Worm (Caenorhabditis elegans): ENCODE measurements around the gene oac-15.

DNA sequence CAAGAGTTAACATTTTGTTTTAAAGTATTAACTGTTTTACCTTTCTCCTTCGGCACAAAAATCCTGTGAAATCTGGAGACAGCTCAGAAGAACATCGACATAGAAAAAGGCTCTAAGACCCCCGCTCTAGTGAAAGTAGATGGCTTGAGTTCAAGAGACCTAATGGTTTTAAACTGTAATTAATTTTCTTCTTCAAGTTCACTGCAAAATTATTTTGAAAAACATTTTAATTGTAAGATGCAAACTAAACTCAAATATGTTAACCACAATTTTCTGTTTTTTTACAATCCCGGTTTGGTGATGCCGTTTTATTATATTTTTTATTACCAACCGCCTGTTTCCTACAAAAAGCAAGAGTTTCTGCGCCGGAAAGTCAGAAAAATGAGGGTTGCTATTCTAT is 23.9 kb upstream of the oac-15 start, which contains the start of gene clec-233:
- no peak for TF ChIP-seq ets-7 (tag; optimal IDR thresholded peaks at IDR 0.05)
- TF ChIP-seq flt-1 (GFP tag; IDR thresholded peaks at IDR 0.05), result no peak
- TF ChIP-seq pes-1 (GFP tag; IDR thresholded peaks at IDR 0.05), result no peak
- no peak for TF ChIP-seq scrt-1 (GFP tag; IDR thresholded peaks at IDR 0.05)
- no peak for TF ChIP-seq ceh-13 (GFP tag; optimal IDR thresholded peaks at IDR 0.05)
- no peak for TF ChIP-seq B0310.2 (tag; optimal IDR thresholded peaks at IDR 0.05)

All from whole organism, early embryonic.